Worm (Caenorhabditis elegans) whole organism, L4 larva: Measurements from ENCODE around the gene egrh-3.

ENCODE experiments used
- F26F4.8 ChIP-seq: fragments of 200-800 bp; sonication (Bioruptor generic); conservative IDR thresholded peaks from 2 replicates; pipeline ENCODE4 v1.3.6; 2022; ENCODE audit warnings: missing genetic modification characterization, missing compliant biosample characterization
- T20F7.1 ChIP-seq: fragments of 200-800 bp; sonication (Bioruptor generic); optimal IDR thresholded peaks from 2 replicates; lab custom pipeline; 2018; ENCODE audit warnings: mild to moderate bottlenecking, missing genetic modification characterization, missing compliant biosample characterization
- Y5F2A.4 ChIP-seq: fragments of 200-800 bp; sonication (Bioruptor generic); optimal IDR thresholded peaks from 2 replicates; lab custom pipeline; 2018; ENCODE audit warnings: mild to moderate bottlenecking, missing genetic modification characterization, missing compliant biosample characterization
- Y75B8A.6 ChIP-seq: fragments of 200-800 bp; sonication (Bioruptor generic); IDR thresholded peaks from 2 replicates; pipeline ENCODE4 v1.3.6; 2022; ENCODE audit warnings: missing genetic modification reagents, missing genetic modification characterization, missing compliant biosample characterization
- aha-1 ChIP-seq: fragments of 150-350 bp; peaks from one replicate; lab custom pipeline; 2014; ENCODE audit warnings: missing biosample characterization, missing genetic modification characterization
- ama-1 ChIP-seq: fragments of 150-350 bp; optimal IDR thresholded peaks from 2 replicates; lab custom pipeline; 2014; ENCODE audit warnings: inconsistent platforms, mixed read lengths
- ceh-28 ChIP-seq: fragments of 150-350 bp; optimal IDR thresholded peaks from 2 replicates; lab custom pipeline; 2014; ENCODE audit warnings: missing biosample characterization, missing genetic modification reagents, missing genetic modification characterization
- ceh-62 ChIP-seq: sonication (generic microtip); optimal IDR thresholded peaks from 2 replicates; lab custom pipeline; 2017; ENCODE audit warnings: missing biosample characterization, missing genetic modification characterization
- ces-1 ChIP-seq: fragments of 150-350 bp; sonication (generic microtip); optimal IDR thresholded peaks from 4 replicates; lab custom pipeline; 2014; ENCODE audit warnings: missing biosample characterization, missing genetic modification reagents, missing genetic modification characterization
- daf-16 ChIP-seq, 3 experiments: sonication (generic microtip); optimal IDR thresholded peaks; 2 replicates each; lab custom pipeline; 2016 to 2017; ENCODE audit warnings: missing genetic modification characterization in 3 of 3, missing genetic modification reagents in 3 of 3, mild to moderate bottlenecking in 2 of 3, missing compliant biosample characterization in 2 of 3, missing biosample characterization in 1 of 3, moderate library complexity in 1 of 3
- dmd-6 ChIP-seq: fragments of 200-800 bp; sonication (Bioruptor generic); IDR thresholded peaks from 2 replicates; pipeline ENCODE4 v1.3.6; 2022; ENCODE audit warnings: missing genetic modification reagents, missing genetic modification characterization, missing compliant biosample characterization
- dmd-9 ChIP-seq: fragments of 200-800 bp; sonication (Bioruptor generic); IDR thresholded peaks from 2 replicates; pipeline ENCODE4 v1.3.6; 2022; ENCODE audit warnings: missing genetic modification reagents, missing genetic modification characterization, missing compliant biosample characterization
- dve-1 ChIP-seq: sonication (generic microtip); optimal IDR thresholded peaks from 2 replicates; lab custom pipeline; 2017; ENCODE audit warnings: antibody characterized with exemption, mild to moderate bottlenecking, missing genetic modification characterization, missing compliant biosample characterization; ENCODE audit not compliant: insufficient read depth
- gei-8 ChIP-seq: fragments of 200-800 bp; sonication (Bioruptor generic); optimal IDR thresholded peaks from 2 replicates; lab custom pipeline; 2018; ENCODE audit warnings: mild to moderate bottlenecking, missing genetic modification characterization, missing compliant biosample characterization
- hlh-11 ChIP-seq: fragments of 200-800 bp; sonication (Bioruptor generic); optimal IDR thresholded peaks from 2 replicates; lab custom pipeline; 2018; ENCODE audit warnings: mild to moderate bottlenecking, missing genetic modification characterization, missing compliant biosample characterization
- hlh-30 ChIP-seq: sonication (generic microtip); optimal IDR thresholded peaks from 2 replicates; lab custom pipeline; 2017; ENCODE audit warnings: antibody characterized with exemption, mild to moderate bottlenecking, missing genetic modification characterization, missing compliant biosample characterization; ENCODE audit not compliant: insufficient read depth
- hmg-1.1 ChIP-seq: fragments of 200-800 bp; sonication (Bioruptor generic); IDR thresholded peaks from 2 replicates; pipeline ENCODE4 v1.3.6; 2022; ENCODE audit warnings: missing genetic modification reagents, missing genetic modification characterization, missing compliant biosample characterization
- lin-29 ChIP-seq: fragments of 200-800 bp; sonication (Bioruptor generic); IDR thresholded peaks from 2 replicates; pipeline ENCODE4 v1.3.6; 2022; ENCODE audit warnings: missing genetic modification reagents, missing genetic modification characterization, missing compliant biosample characterization
- lir-3 ChIP-seq: sonication (generic microtip); optimal IDR thresholded peaks from 2 replicates; lab custom pipeline; 2016; ENCODE audit warnings: mild to moderate bottlenecking, missing genetic modification characterization, missing compliant biosample characterization
- mdt-29 ChIP-seq: fragments of 200-800 bp; sonication (Bioruptor generic); IDR thresholded peaks from 2 replicates; pipeline ENCODE4 v1.3.6; 2022; ENCODE audit warnings: missing genetic modification reagents, missing genetic modification characterization, missing compliant biosample characterization
- mes-2 ChIP-seq: sonication (generic microtip); optimal IDR thresholded peaks from 2 replicates; lab custom pipeline; 2016; ENCODE audit warnings: missing genotype, mild to moderate bottlenecking, missing genetic modification characterization, missing compliant biosample characterization; ENCODE audit not compliant: poor library complexity, severe bottlenecking
- mxl-2 ChIP-seq: fragments of 200-800 bp; sonication (Bioruptor generic); conservative IDR thresholded peaks from 2 replicates; pipeline ENCODE4 v1.3.6; 2022; ENCODE audit warnings: missing genetic modification reagents, missing genetic modification characterization, missing compliant biosample characterization
- nhr-111 ChIP-seq: fragments of 200-800 bp; sonication (Bioruptor generic); optimal IDR thresholded peaks from 2 replicates; lab custom pipeline; 2018; ENCODE audit warnings: mild to moderate bottlenecking, missing genetic modification characterization, missing compliant biosample characterization
- nhr-6 ChIP-seq: fragments of 150-350 bp; optimal IDR thresholded peaks from 2 replicates; lab custom pipeline; 2014; ENCODE audit warnings: missing biosample characterization, missing genetic modification characterization
- nhr-76 ChIP-seq: fragments of 150-350 bp; optimal IDR thresholded peaks from 2 replicates; lab custom pipeline; 2014; ENCODE audit warnings: missing biosample characterization, missing genetic modification characterization
- php-3 ChIP-seq: fragments of 200-800 bp; sonication (Bioruptor generic); IDR thresholded peaks from 2 replicates; pipeline ENCODE4 v1.3.6; 2022; ENCODE audit warnings: missing genetic modification reagents, missing genetic modification characterization, missing compliant biosample characterization
- pqm-1 ChIP-seq: sonication (generic microtip); optimal IDR thresholded peaks from 2 replicates; lab custom pipeline; 2017; ENCODE audit warnings: missing biosample characterization, missing genetic modification characterization
- saeg-2 ChIP-seq: fragments of 200-800 bp; sonication (Bioruptor generic); IDR thresholded peaks from 2 replicates; pipeline ENCODE4 v1.3.6; 2022; ENCODE audit warnings: missing genetic modification reagents, missing genetic modification characterization, missing compliant biosample characterization
- skn-1 ChIP-seq: fragments of 150-350 bp; optimal IDR thresholded peaks from 2 replicates; lab custom pipeline; 2014; ENCODE audit warnings: missing biosample characterization, missing genetic modification characterization
- snpc-1.2 ChIP-seq: fragments of 200-800 bp; sonication (Bioruptor generic); IDR thresholded peaks from 2 replicates; pipeline ENCODE4 v1.3.6; 2022; ENCODE audit warnings: missing genetic modification reagents, missing genetic modification characterization, missing compliant biosample characterization
- snpc-4 ChIP-seq: fragments of 150-350 bp; optimal IDR thresholded peaks from 2 replicates; lab custom pipeline; 2014; ENCODE audit warnings: missing biosample characterization, missing genetic modification characterization
- tra-1 ChIP-seq: fragments of 200-800 bp; sonication (Bioruptor generic); IDR thresholded peaks from 2 replicates; pipeline ENCODE4 v1.3.6; 2022; ENCODE audit warnings: missing genetic modification reagents, missing genetic modification characterization, missing compliant biosample characterization
- unc-62 ChIP-seq, 3 experiments: fragments of 150-350 bp in 1 of 3; sonication (generic microtip); optimal IDR thresholded peaks in 2 of 3; peaks in 1 of 3; 1 replicate in 1 of 3; 2 replicates in 2 of 3; lab custom pipeline; 2014 to 2017; ENCODE audit warnings: missing biosample characterization in 3 of 3, missing genetic modification characterization in 3 of 3, missing genetic modification reagents in 3 of 3, missing genotype in 1 of 3
- zip-11 ChIP-seq: fragments of 200-800 bp; sonication (Bioruptor generic); IDR thresholded peaks from 2 replicates; pipeline ENCODE4 v1.3.6; 2022; ENCODE audit warnings: missing genetic modification characterization, missing compliant biosample characterization

The egrh-3 gene

DNA sequence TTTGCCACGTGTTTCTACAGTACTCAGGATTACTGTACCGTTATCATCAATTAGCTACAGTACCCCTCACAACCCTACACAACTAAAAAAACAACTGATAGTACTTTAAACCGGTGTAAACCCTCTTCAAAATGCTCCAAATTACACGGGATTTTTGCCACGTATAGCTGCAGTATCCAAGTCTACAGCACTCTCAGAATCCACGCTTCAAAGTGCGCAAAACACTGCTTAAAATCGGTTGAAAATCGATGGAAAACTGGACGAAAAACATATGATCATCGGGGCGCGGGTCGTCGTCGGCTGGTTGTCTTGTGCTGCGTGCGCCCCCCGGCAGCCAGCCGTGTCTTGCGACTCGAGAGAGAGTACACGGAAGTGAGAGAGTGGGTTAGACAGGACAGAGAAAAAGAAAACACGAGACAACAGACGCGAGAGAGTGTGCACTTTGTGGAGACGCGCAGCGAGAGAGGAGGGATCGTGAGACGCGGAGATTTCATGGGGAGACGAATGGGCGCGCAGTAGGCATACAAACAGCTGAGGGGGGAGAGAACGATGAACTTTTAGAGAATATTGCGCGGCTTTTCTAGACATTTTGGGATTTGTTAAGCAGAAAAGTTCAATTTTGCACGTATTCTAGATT, 19.9 kb upstream of the egrh-3 start (continued):
- no peak for TF ChIP-seq mdt-29 (GFP tag; lab: Robert Waterston, UW)
- TF ChIP-seq dve-1 (tag; lab: Kevin White, UChicago) = peak; percentile 87
- peak; percentile 54; the same call in 1 of the 2 replicates for TF ChIP-seq php-3
- TF ChIP-seq Y75B8A.6 = no peak
- no peak for TF ChIP-seq Y5F2A.4 (GFP tag; lab: Kevin White, UChicago)
- peak; percentile 94 for TF ChIP-seq aha-1 (tag; lab: Kevin White, UChicago)
- TF ChIP-seq T20F7.1 (GFP tag; lab: Kevin White, UChicago) = peak; percentile 35
- no peak for TF ChIP-seq nhr-76
- TF ChIP-seq hlh-11 = peak; percentile 99
- no peak for TF ChIP-seq ceh-62 (tag; lab: Kevin White, UChicago)
- no peak for TF ChIP-seq snpc-1.2
- no peak for TF ChIP-seq nhr-111 (GFP tag; lab: Kevin White, UChicago)
- no peak for TF ChIP-seq pqm-1 (tag; lab: Kevin White, UChicago)
- TF ChIP-seq mxl-2 (GFP tag; lab: Robert Waterston, UW) = no peak; the same call in 1 of the 2 replicates
- no peak for TF ChIP-seq zip-11 (GFP tag; lab: Robert Waterston, UW)
- peak; percentile 56; the same call in 1 of the 2 replicates for TF ChIP-seq tra-1 (GFP tag; lab: Robert Waterston, UW)
- no peak for TF ChIP-seq gei-8 (GFP tag; lab: Kevin White, UChicago)
- TF ChIP-seq lir-3 (tag; lab: Kevin White, UChicago) = no peak
- TF ChIP-seq ces-1 (GFP tag; lab: Kevin White, UChicago) = no peak
- peak; percentile 100 for TF ChIP-seq hlh-30
- no peak for TF ChIP-seq lin-29 (GFP tag; lab: Robert Waterston, UW)
- 0 out of 2 replicates have a peak, but pooled peaks have one; percentile 10 for TF ChIP-seq dmd-9 (GFP tag; lab: Robert Waterston, UW)
- no peak for TF ChIP-seq skn-1 (tag; lab: Kevin White, UChicago)
- peak; percentile 83 for TF ChIP-seq nhr-6
- TF ChIP-seq saeg-2 (GFP tag; lab: Robert Waterston, UW) = no peak

DNA sequence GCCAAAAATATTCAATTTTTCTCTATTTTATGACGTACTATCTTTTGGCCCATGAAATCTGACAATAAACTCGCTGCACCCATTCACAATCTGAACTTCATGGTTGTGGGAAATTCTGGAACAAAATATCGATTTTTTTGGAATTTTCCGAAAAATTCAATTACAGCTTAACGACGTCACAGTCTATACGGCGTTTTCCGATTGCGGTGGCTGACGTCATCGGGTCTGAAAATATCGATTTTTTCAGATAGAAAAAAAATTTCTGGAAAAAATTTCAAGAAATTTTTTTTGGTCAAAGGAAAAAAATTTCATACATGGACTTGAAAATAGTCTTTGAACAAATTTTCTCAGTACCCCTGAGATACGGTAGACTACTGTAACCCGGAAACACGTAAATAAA, 18.4 kb upstream of the egrh-3 start, which contains the start of gene ubc-8:
ubc-8 (minus strand) TSS at position 227 of the 400 bp plus-strand sequence.
- TF ChIP-seq mes-2 (tag; lab: Kevin White, UChicago) (no peak), unc-62 (GFP tag; optimal IDR thresholded peaks at IDR 0.05 in 1 of 2; lab: Kevin White, UChicago) (peak in 1 of 2 experiments; percentile 50), unc-62 (tag; optimal IDR thresholded peaks at IDR 0.05; lab: Kevin White, UChicago) (no peak), ceh-28 (tag; lab: Kevin White, UChicago) (peak; percentile 50), F26F4.8 (GFP tag; lab: Robert Waterston, UW) (no peak), daf-16 (GFP tag; optimal IDR thresholded peaks at IDR 0.05; lab: Kevin White, UChicago) (no peak), daf-16 (tag; optimal IDR thresholded peaks at IDR 0.05; lab: Kevin White, UChicago) (no peak), Y75B8A.6 (0 out of 2 replicates have a peak, but pooled peaks have one; percentile 49), ama-1 (lab: Kevin White, UChicago) (no peak), aha-1 (tag; lab: Kevin White, UChicago) (peak; percentile 96), hlh-30 (no peak), snpc-4 (tag; lab: Kevin White, UChicago) (no peak)

DNA sequence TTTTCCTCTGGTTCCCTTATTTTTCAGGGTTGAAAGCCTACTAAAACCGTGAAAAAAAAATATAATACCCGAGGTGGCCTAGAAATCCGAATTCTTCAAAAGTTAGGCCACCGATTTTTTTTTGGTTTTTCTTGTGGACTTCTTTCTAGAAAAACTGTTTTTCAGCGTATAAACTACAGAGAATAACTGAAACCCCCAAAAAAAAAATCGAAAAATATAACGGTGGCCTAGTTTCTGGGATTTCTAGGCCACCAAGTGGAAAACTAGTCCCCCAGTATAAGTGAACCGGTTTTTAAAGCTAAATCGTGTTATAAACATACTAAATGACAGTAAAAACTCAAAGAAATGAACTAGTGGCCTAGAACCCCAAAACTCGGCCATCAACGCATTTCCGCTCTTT, 17.1 kb upstream of the egrh-3 start:
- TF ChIP-seq hmg-1.1 (GFP tag; lab: Robert Waterston, UW) (no peak), dmd-6 (GFP tag; lab: Robert Waterston, UW) (no peak), unc-62 (GFP tag; optimal IDR thresholded peaks at IDR 0.05 in 1 of 2; lab: Kevin White, UChicago) (peak in 1 of 2 experiments; percentile 81), unc-62 (tag; optimal IDR thresholded peaks at IDR 0.05; lab: Kevin White, UChicago) (no peak), aha-1 (tag; lab: Kevin White, UChicago) (peak; percentile 86)
- TF ChIP-seq, all 104 proteins: peak for 2
